Worm (Caenorhabditis elegans) whole organism, mixed stage, embryonic: ENCODE measurements around the gene Y82E9BL.19.

ENCODE experiments used
- M03D4.4 ChIP-seq: sonication (generic microtip); optimal IDR thresholded peaks from 2 replicates; lab custom pipeline; 2017; ENCODE audit warnings: mild to moderate bottlenecking, missing genetic modification characterization, missing compliant biosample characterization
- blmp-1 ChIP-seq: fragments of 150-350 bp; optimal IDR thresholded peaks from 2 replicates; lab custom pipeline; 2014; ENCODE audit warnings: missing biosample characterization, missing genetic modification characterization
- ceh-43 ChIP-seq: fragments of 200-800 bp; sonication (Bioruptor generic); optimal IDR thresholded peaks from 2 replicates; lab custom pipeline; 2018; ENCODE audit warnings: mild to moderate bottlenecking, missing genetic modification characterization, moderate library complexity, missing compliant biosample characterization
- ceh-83 ChIP-seq: fragments of 200-800 bp; sonication (Bioruptor generic); optimal IDR thresholded peaks from 2 replicates; lab custom pipeline; 2018; ENCODE audit warnings: mild to moderate bottlenecking, missing genetic modification characterization, missing compliant biosample characterization
- ces-1 ChIP-seq: fragments of 150-350 bp; optimal IDR thresholded peaks from 2 replicates; lab custom pipeline; 2014; ENCODE audit warnings: missing biosample characterization, missing genetic modification reagents, missing genetic modification characterization
- cnd-1 ChIP-seq: fragments of 200-800 bp; sonication (Bioruptor generic); optimal IDR thresholded peaks from 2 replicates; lab custom pipeline; 2018; ENCODE audit warnings: mild to moderate bottlenecking, missing genetic modification characterization, missing compliant biosample characterization
- drap-1 ChIP-seq: fragments of 200-800 bp; sonication (Bioruptor generic); optimal IDR thresholded peaks from 3 replicates; lab custom pipeline; 2018; ENCODE audit warnings: mild to moderate bottlenecking, missing genetic modification characterization, missing compliant biosample characterization
- elt-3 ChIP-seq: fragments of 150-350 bp; optimal IDR thresholded peaks from 2 replicates; lab custom pipeline; 2014; ENCODE audit warnings: missing biosample characterization, missing genetic modification characterization
- flh-1 ChIP-seq: fragments of 200-800 bp; sonication (Bioruptor generic); optimal IDR thresholded peaks from 2 replicates; lab custom pipeline; 2018; ENCODE audit warnings: mild to moderate bottlenecking, missing genetic modification characterization, moderate library complexity, missing compliant biosample characterization
- ham-2 ChIP-seq: fragments of 200-800 bp; sonication (Bioruptor generic); optimal IDR thresholded peaks from 2 replicates; lab custom pipeline; 2018; ENCODE audit warnings: mild to moderate bottlenecking, missing genetic modification characterization, missing compliant biosample characterization
- hlh-1 ChIP-seq: fragments of 150-350 bp; optimal IDR thresholded peaks from 2 replicates; lab custom pipeline; 2014; ENCODE audit warnings: missing biosample characterization, missing genetic modification reagents, missing genetic modification characterization
- lin-13 ChIP-seq: fragments of 150-350 bp; optimal IDR thresholded peaks from 2 replicates; lab custom pipeline; 2014; ENCODE audit warnings: missing biosample characterization, missing genetic modification characterization
- lin-32 ChIP-seq: fragments of 200-800 bp; sonication (Bioruptor generic); optimal IDR thresholded peaks from 2 replicates; lab custom pipeline; 2018; ENCODE audit warnings: mild to moderate bottlenecking, missing genetic modification characterization, missing compliant biosample characterization
- lsy-2 ChIP-seq: fragments of 150-350 bp; optimal IDR thresholded peaks from 2 replicates; lab custom pipeline; 2014; ENCODE audit warnings: missing biosample characterization, missing genetic modification characterization
- mab-5 ChIP-seq: fragments of 150-350 bp; optimal IDR thresholded peaks from 2 replicates; lab custom pipeline; 2014; ENCODE audit warnings: missing biosample characterization, missing genetic modification characterization
- mep-1 ChIP-seq: fragments of 150-350 bp; optimal IDR thresholded peaks from 2 replicates; lab custom pipeline; 2017; ENCODE audit warnings: missing biosample characterization, missing genetic modification reagents, missing genetic modification characterization, inconsistent platforms
- mls-2 ChIP-seq: sonication (generic microtip); optimal IDR thresholded peaks from 2 replicates; lab custom pipeline; 2016; ENCODE audit warnings: mild to moderate bottlenecking, missing genetic modification characterization, moderate library complexity, missing compliant biosample characterization
- nhr-12 ChIP-seq: fragments of 150-350 bp; optimal IDR thresholded peaks from 2 replicates; lab custom pipeline; 2014; ENCODE audit warnings: missing biosample characterization, missing genetic modification characterization
- nhr-2 ChIP-seq: fragments of 150-350 bp; optimal IDR thresholded peaks from 2 replicates; lab custom pipeline; 2014; ENCODE audit warnings: missing biosample characterization, missing genetic modification characterization
- nhr-237 ChIP-seq: fragments of 150-350 bp; optimal IDR thresholded peaks from 2 replicates; lab custom pipeline; 2014; ENCODE audit warnings: missing biosample characterization, missing genetic modification characterization
- nhr-28 ChIP-seq: fragments of 150-350 bp; optimal IDR thresholded peaks from 2 replicates; lab custom pipeline; 2014; ENCODE audit warnings: missing biosample characterization, missing genetic modification characterization
- nhr-76 ChIP-seq: sonication (generic microtip); optimal IDR thresholded peaks from 2 replicates; lab custom pipeline; 2017; ENCODE audit warnings: missing biosample characterization, missing genetic modification characterization
- pha-4 ChIP-seq: fragments of 150-350 bp; optimal IDR thresholded peaks from 2 replicates; lab custom pipeline; 2018; ENCODE audit warnings: missing biosample characterization, missing genetic modification reagents, missing genetic modification characterization
- sem-2 ChIP-seq: fragments of 200-800 bp; sonication (Bioruptor generic); optimal IDR thresholded peaks from 2 replicates; lab custom pipeline; 2018; ENCODE audit warnings: mild to moderate bottlenecking, missing genetic modification characterization, missing compliant biosample characterization
- snpc-4 ChIP-seq: fragments of 150-350 bp; optimal IDR thresholded peaks from 2 replicates; lab custom pipeline; 2014; ENCODE audit warnings: missing biosample characterization, missing genetic modification characterization
- sptf-1 ChIP-seq: sonication (generic microtip); optimal IDR thresholded peaks from 2 replicates; lab custom pipeline; 2017; ENCODE audit warnings: mild to moderate bottlenecking, missing genetic modification characterization, moderate library complexity, missing compliant biosample characterization
- tbx-8 ChIP-seq: fragments of 200-800 bp; sonication (Bioruptor generic); optimal IDR thresholded peaks from 2 replicates; lab custom pipeline; 2018; ENCODE audit warnings: mild to moderate bottlenecking, missing genetic modification characterization, moderate library complexity, missing compliant biosample characterization
- unc-120 ChIP-seq: sonication (generic microtip); optimal IDR thresholded peaks from 2 replicates; lab custom pipeline; 2017; ENCODE audit warnings: missing genetic modification characterization, missing compliant biosample characterization; ENCODE audit not compliant: poor library complexity, severe bottlenecking
- unc-39 ChIP-seq: fragments of 150-350 bp; optimal IDR thresholded peaks from 2 replicates; lab custom pipeline; 2014; ENCODE audit warnings: missing biosample characterization, missing genetic modification characterization
- unc-62 ChIP-seq: fragments of 150-350 bp; optimal IDR thresholded peaks from 2 replicates; lab custom pipeline; 2014; ENCODE audit warnings: missing biosample characterization, missing genetic modification reagents, missing genetic modification characterization
- zip-8 ChIP-seq: fragments of 150-350 bp; optimal IDR thresholded peaks from 2 replicates; lab custom pipeline; 2014; ENCODE audit warnings: missing biosample characterization, missing genetic modification characterization
- ztf-11 ChIP-seq: fragments of 150-350 bp; optimal IDR thresholded peaks from 2 replicates; lab custom pipeline; 2014; ENCODE audit warnings: missing biosample characterization, missing genetic modification characterization

Y82E9BL.19 gene

DNA sequence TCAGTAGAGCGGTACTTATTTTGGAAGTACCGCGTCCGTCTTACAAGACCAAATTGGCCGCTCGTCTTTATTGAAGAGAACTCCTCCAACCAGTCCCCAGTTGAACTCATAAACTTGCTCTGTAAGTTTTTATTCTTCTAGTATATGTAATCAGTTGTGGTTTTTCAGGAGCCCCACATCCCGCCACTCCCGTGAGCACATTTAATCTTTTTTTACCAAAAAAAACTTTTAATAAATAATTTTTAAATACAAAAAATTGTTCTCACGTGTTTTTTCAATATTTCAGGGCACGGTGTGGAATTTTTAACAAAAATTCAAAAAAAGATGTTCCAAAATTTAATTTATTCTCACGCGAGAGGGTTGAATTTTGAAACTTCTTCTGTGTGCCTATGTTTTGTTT lies 7.3 kb upstream of the Y82E9BL.19 start, which contains the start of gene fbxa-14:
Gene fbxa-14, minus strand, starts transcription at position 101 of the 400 bp plus-strand sequence.
- TF ChIP-seq hlh-1 (no peak), ham-2 (GFP tag; lab: Kevin White, UChicago) (no peak), mep-1 (tag; lab: Kevin White, UChicago) (no peak), drap-1 (no peak), ces-1 (GFP tag; lab: Kevin White, UChicago) (no peak), flh-1 (GFP tag; lab: Kevin White, UChicago) (no peak), pha-4 (tag; lab: Kevin White, UChicago) (no peak), mls-2 (tag; lab: Kevin White, UChicago) (no peak), ztf-11 (tag; lab: Kevin White, UChicago) (no peak), ceh-83 (no peak), unc-39 (tag; lab: Kevin White, UChicago) (no peak), M03D4.4 (no peak), cnd-1 (tag; lab: Kevin White, UChicago) (no peak), nhr-28 (tag; lab: Kevin White, UChicago) (no peak)

DNA sequence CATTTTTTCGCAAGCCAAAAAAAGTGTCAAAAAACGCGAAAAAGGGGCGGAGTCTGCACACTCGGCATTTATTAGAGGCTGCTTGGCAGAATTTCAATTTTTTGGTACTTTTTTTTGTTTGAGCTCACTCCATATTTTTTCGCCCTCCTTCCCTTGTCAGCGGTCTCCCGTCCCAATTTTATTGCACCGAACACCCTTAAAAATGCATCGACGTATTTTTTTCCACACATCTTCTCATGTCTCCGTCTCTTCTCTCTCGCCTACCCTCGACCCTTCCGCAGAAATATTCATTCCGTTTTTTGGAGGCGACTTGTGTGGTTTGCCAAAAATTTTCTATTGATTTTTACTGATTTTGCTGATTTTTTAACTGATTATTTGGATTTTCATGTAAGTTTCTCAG lies 5.3 kb upstream of the Y82E9BL.19 start, which contains the start of gene Y82E9BL.18:
Gene Y82E9BL.18, plus strand, starts transcription at position 301 of the 400 bp plus-strand sequence.
- TF ChIP-seq ces-1 (GFP tag; lab: Kevin White, UChicago) (no peak), ceh-43 (GFP tag; lab: Kevin White, UChicago) (no peak), pha-4 (tag; lab: Kevin White, UChicago) (no peak), ceh-83 (no peak), blmp-1 (tag; lab: Kevin White, UChicago) (no peak), elt-3 (no peak), mls-2 (tag; lab: Kevin White, UChicago) (no peak), flh-1 (GFP tag; lab: Kevin White, UChicago) (no peak), unc-120 (tag; lab: Kevin White, UChicago) (no peak), tbx-8 (no peak), nhr-12 (no peak), unc-62 (GFP tag; lab: Kevin White, UChicago) (no peak)
- TF ChIP-seq, all 35 proteins: peak for 0

DNA sequence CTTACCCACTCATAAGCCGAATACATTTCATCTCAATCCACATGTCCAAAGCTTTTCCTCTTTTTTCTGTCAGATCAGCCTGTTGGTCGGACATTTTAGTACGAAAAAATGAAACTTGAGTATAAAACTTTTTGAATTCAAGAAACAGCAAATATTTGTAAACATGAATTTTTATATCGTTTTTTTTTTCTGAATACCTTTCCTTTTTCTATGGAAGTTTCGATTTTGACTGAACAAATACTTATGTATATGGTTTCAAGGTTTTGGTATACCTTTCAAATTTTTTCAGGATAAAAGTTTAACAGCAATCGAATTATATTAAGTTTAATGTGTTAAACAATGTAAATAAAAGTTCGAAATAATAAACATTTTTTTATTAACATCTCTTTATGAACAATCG lies 8.4 kb downstream of the Y82E9BL.19 start, which contains the start of gene fbxa-5:
Gene fbxa-5, minus strand, starts transcription at position 101 of the 400 bp plus-strand sequence.
- TF ChIP-seq flh-1 (GFP tag; lab: Kevin White, UChicago), result no peak
- no peak for TF ChIP-seq snpc-4 (tag; lab: Kevin White, UChicago)
- no peak for TF ChIP-seq nhr-2 (tag; lab: Kevin White, UChicago)
- no peak for TF ChIP-seq nhr-76
- TF ChIP-seq ceh-83, result no peak
- no peak for TF ChIP-seq mep-1 (tag; lab: Kevin White, UChicago)
- TF ChIP-seq zip-8 (tag; lab: Kevin White, UChicago), result no peak
- no peak for TF ChIP-seq nhr-237 (tag; lab: Kevin White, UChicago)
- TF ChIP-seq pha-4 (tag; lab: Kevin White, UChicago), result no peak
- TF ChIP-seq mab-5, result no peak
- TF ChIP-seq blmp-1 (tag; lab: Kevin White, UChicago), result no peak
- no peak for TF ChIP-seq unc-62 (GFP tag; lab: Kevin White, UChicago)
- no peak for TF ChIP-seq sptf-1 (tag; lab: Kevin White, UChicago)
- TF ChIP-seq tbx-8, result no peak
- no peak for TF ChIP-seq lin-32 (GFP tag; lab: Kevin White, UChicago)
- TF ChIP-seq nhr-28 (tag; lab: Kevin White, UChicago), result no peak
- TF ChIP-seq, all 35 proteins: peak for 0

DNA sequence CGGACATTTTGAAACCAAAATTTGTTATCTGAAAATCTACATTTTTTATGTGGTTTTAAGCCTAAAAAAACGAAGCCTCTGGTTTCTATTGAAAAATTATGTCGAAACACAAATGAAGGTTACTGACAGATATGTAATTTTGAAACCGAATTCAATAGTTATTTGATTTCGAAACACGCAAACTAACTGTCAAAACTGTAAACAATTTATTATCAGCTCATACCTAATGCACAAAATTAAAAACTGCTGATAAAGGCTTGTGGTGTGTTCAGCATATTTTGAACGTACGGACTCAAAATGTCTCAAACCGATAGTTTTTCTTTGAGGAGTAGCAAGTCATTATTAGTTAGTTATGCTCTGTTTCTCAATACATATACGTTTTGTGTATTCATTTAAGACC lies 10.7 kb downstream of the Y82E9BL.19 start, which contains the start of gene fbxa-26:
Gene fbxa-26, minus strand, starts transcription at position 35 of the 400 bp plus-strand sequence.
- no peak for TF ChIP-seq unc-62 (GFP tag; lab: Kevin White, UChicago)
- no peak for TF ChIP-seq lsy-2
- TF ChIP-seq nhr-237 (tag; lab: Kevin White, UChicago), result no peak
- no peak for TF ChIP-seq cnd-1 (tag; lab: Kevin White, UChicago)
- TF ChIP-seq nhr-28 (tag; lab: Kevin White, UChicago), result no peak
- TF ChIP-seq sem-2 (GFP tag; lab: Kevin White, UChicago), result no peak
- no peak for TF ChIP-seq lin-13 (tag; lab: Kevin White, UChicago)
- TF ChIP-seq unc-39 (tag; lab: Kevin White, UChicago), result no peak
- TF ChIP-seq lin-32 (GFP tag; lab: Kevin White, UChicago), result no peak
- TF ChIP-seq nhr-76, result no peak
- no peak for TF ChIP-seq mls-2 (tag; lab: Kevin White, UChicago)
- no peak for TF ChIP-seq ham-2 (GFP tag; lab: Kevin White, UChicago)
- TF ChIP-seq sptf-1 (tag; lab: Kevin White, UChicago), result no peak
- no peak for TF ChIP-seq ces-1 (GFP tag; lab: Kevin White, UChicago)
- no peak for TF ChIP-seq unc-120 (tag; lab: Kevin White, UChicago)
- TF ChIP-seq drap-1, result no peak
- no peak for TF ChIP-seq tbx-8
- TF ChIP-seq snpc-4 (tag; lab: Kevin White, UChicago), result no peak
